Worm (Caenorhabditis elegans) whole organism, midembryonic: ENCODE results near the gene F55A11.11.

ENCODE experiments used
- T22C8.4 ChIP-seq: fragments of 200-800 bp; sonication (Bioruptor generic); IDR thresholded peaks from 2 replicates; pipeline ENCODE4 v1.3.6; 2022; ENCODE audit warnings: missing genetic modification characterization, missing compliant biosample characterization
- cog-1 ChIP-seq: sonication (generic microtip); optimal IDR thresholded peaks from 2 replicates; lab custom pipeline; 2016; ENCODE audit warnings: missing genetic modification characterization, missing compliant biosample characterization
- flt-1 ChIP-seq: fragments of 200-800 bp; sonication (Bioruptor generic); IDR thresholded peaks from 2 replicates; pipeline ENCODE4 v1.3.6; 2022; ENCODE audit warnings: missing genetic modification characterization, missing compliant biosample characterization
- klf-2 ChIP-seq: fragments of 200-800 bp; sonication (Bioruptor generic); conservative IDR thresholded peaks from 2 replicates; pipeline ENCODE4 v1.3.6; 2022; ENCODE audit warnings: missing genetic modification reagents, missing genetic modification characterization, missing compliant biosample characterization
- med-1 ChIP-seq: sonication (generic microtip); optimal IDR thresholded peaks from 2 replicates; lab custom pipeline; 2017; ENCODE audit warnings: missing genetic modification characterization, mild to moderate bottlenecking, missing compliant biosample characterization, antibody characterized with exemption, missing genetic modification reagents; ENCODE audit not compliant: insufficient read depth
- ref-1 ChIP-seq: fragments of 200-800 bp; sonication (Bioruptor generic); conservative IDR thresholded peaks from 2 replicates; pipeline ENCODE4 v1.3.6; 2022; ENCODE audit warnings: missing genetic modification reagents, missing genetic modification characterization, missing compliant biosample characterization
- tab-1 ChIP-seq: fragments of 200-800 bp; sonication (Bioruptor generic); IDR thresholded peaks from 2 replicates; pipeline ENCODE4 v1.3.6; 2022; ENCODE audit warnings: missing genetic modification characterization, missing compliant biosample characterization
- ztf-23 ChIP-seq: fragments of 200-800 bp; sonication (Bioruptor generic); IDR thresholded peaks from 2 replicates; pipeline ENCODE4 v1.3.6; 2022; ENCODE audit warnings: missing genetic modification reagents, missing genetic modification characterization, missing compliant biosample characterization
- ztf-29 ChIP-seq: fragments of 200-800 bp; sonication (Bioruptor generic); IDR thresholded peaks from 2 replicates; pipeline ENCODE4 v1.3.6; 2022; ENCODE audit warnings: missing genetic modification reagents, missing genetic modification characterization, missing compliant biosample characterization

F55A11.11 gene

DNA sequence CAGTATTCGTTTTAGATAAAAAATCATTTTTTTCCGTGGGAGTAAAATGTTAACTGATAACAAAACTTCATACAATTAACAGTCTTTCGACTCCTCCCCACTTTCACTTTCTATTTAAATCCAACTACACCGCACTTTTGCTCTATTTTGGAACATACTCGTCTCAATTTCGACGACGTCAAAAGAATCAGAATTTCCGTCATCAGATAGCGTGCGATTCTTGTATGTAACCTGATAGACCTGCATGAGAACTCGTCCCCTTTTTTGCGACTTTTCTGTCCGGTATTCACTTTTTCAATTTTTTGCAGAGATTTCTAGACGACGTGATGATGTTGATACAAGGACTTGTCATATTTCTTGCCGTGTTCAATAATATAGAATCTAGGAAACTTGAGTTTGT lies 50.4 kb downstream of the F55A11.11 start, which contains the start of gene pho-8:
TSS of gene pho-8 (plus strand) at position 301 of the 400 bp plus-strand sequence.
- no peak for TF ChIP-seq med-1
- no peak for TF ChIP-seq flt-1 (GFP tag; lab: Robert Waterston, UW)
- TF ChIP-seq ztf-23 (GFP tag; lab: Robert Waterston, UW), result no peak
- no peak for TF ChIP-seq klf-2
- no peak for TF ChIP-seq ref-1
- TF ChIP-seq cog-1 (tag; lab: Kevin White, UChicago), result no peak
- TF ChIP-seq T22C8.4 (GFP tag; lab: Robert Waterston, UW), result no peak
- no peak for TF ChIP-seq tab-1 (GFP tag; lab: Robert Waterston, UW)
- TF ChIP-seq ztf-29 (GFP tag; lab: Robert Waterston, UW), result no peak
